Worm (Caenorhabditis elegans) whole organism, mixed stage, embryonic: ENCODE measurements around the gene F01F1.3.

Experiments
- M03D4.4 ChIP-seq: sonication (generic microtip); optimal IDR thresholded peaks from 2 replicates; lab custom pipeline; 2017; ENCODE audit warnings: mild to moderate bottlenecking, missing genetic modification characterization, missing compliant biosample characterization
- blmp-1 ChIP-seq: fragments of 150-350 bp; optimal IDR thresholded peaks from 2 replicates; lab custom pipeline; 2014; ENCODE audit warnings: missing biosample characterization, missing genetic modification characterization
- ceh-39 ChIP-seq: fragments of 150-350 bp; optimal IDR thresholded peaks from 2 replicates; lab custom pipeline; 2014; ENCODE audit warnings: missing biosample characterization, missing genetic modification characterization
- ceh-83 ChIP-seq: fragments of 200-800 bp; sonication (Bioruptor generic); optimal IDR thresholded peaks from 2 replicates; lab custom pipeline; 2018; ENCODE audit warnings: mild to moderate bottlenecking, missing genetic modification characterization, missing compliant biosample characterization
- ces-1 ChIP-seq: fragments of 150-350 bp; optimal IDR thresholded peaks from 2 replicates; lab custom pipeline; 2014; ENCODE audit warnings: missing biosample characterization, missing genetic modification reagents, missing genetic modification characterization
- cnd-1 ChIP-seq: fragments of 200-800 bp; sonication (Bioruptor generic); optimal IDR thresholded peaks from 2 replicates; lab custom pipeline; 2018; ENCODE audit warnings: mild to moderate bottlenecking, missing genetic modification characterization, missing compliant biosample characterization
- drap-1 ChIP-seq: fragments of 200-800 bp; sonication (Bioruptor generic); optimal IDR thresholded peaks from 3 replicates; lab custom pipeline; 2018; ENCODE audit warnings: mild to moderate bottlenecking, missing genetic modification characterization, missing compliant biosample characterization
- elt-1 ChIP-seq: sonication (generic microtip); optimal IDR thresholded peaks from 2 replicates; lab custom pipeline; 2017; ENCODE audit warnings: missing genetic modification characterization, mild to moderate bottlenecking, missing compliant biosample characterization, antibody characterized with exemption, moderate library complexity, borderline replicate concordance; ENCODE audit not compliant: insufficient read depth
- elt-3 ChIP-seq: fragments of 150-350 bp; optimal IDR thresholded peaks from 2 replicates; lab custom pipeline; 2014; ENCODE audit warnings: missing biosample characterization, missing genetic modification characterization
- ham-2 ChIP-seq: fragments of 200-800 bp; sonication (Bioruptor generic); optimal IDR thresholded peaks from 2 replicates; lab custom pipeline; 2018; ENCODE audit warnings: mild to moderate bottlenecking, missing genetic modification characterization, missing compliant biosample characterization
- hlh-1 ChIP-seq: fragments of 150-350 bp; optimal IDR thresholded peaks from 2 replicates; lab custom pipeline; 2014; ENCODE audit warnings: missing biosample characterization, missing genetic modification reagents, missing genetic modification characterization
- lin-13 ChIP-seq: fragments of 150-350 bp; optimal IDR thresholded peaks from 2 replicates; lab custom pipeline; 2014; ENCODE audit warnings: missing biosample characterization, missing genetic modification characterization
- lin-32 ChIP-seq: fragments of 200-800 bp; sonication (Bioruptor generic); optimal IDR thresholded peaks from 2 replicates; lab custom pipeline; 2018; ENCODE audit warnings: mild to moderate bottlenecking, missing genetic modification characterization, missing compliant biosample characterization
- lsy-2 ChIP-seq: fragments of 150-350 bp; optimal IDR thresholded peaks from 2 replicates; lab custom pipeline; 2014; ENCODE audit warnings: missing biosample characterization, missing genetic modification characterization
- mab-5 ChIP-seq: fragments of 150-350 bp; optimal IDR thresholded peaks from 2 replicates; lab custom pipeline; 2014; ENCODE audit warnings: missing biosample characterization, missing genetic modification characterization
- mep-1 ChIP-seq: fragments of 150-350 bp; optimal IDR thresholded peaks from 2 replicates; lab custom pipeline; 2017; ENCODE audit warnings: missing biosample characterization, missing genetic modification reagents, missing genetic modification characterization, inconsistent platforms
- mls-2 ChIP-seq: sonication (generic microtip); optimal IDR thresholded peaks from 2 replicates; lab custom pipeline; 2016; ENCODE audit warnings: mild to moderate bottlenecking, missing genetic modification characterization, moderate library complexity, missing compliant biosample characterization
- nhr-2 ChIP-seq: fragments of 150-350 bp; optimal IDR thresholded peaks from 2 replicates; lab custom pipeline; 2014; ENCODE audit warnings: missing biosample characterization, missing genetic modification characterization
- nhr-237 ChIP-seq: fragments of 150-350 bp; optimal IDR thresholded peaks from 2 replicates; lab custom pipeline; 2014; ENCODE audit warnings: missing biosample characterization, missing genetic modification characterization
- nhr-28 ChIP-seq: fragments of 150-350 bp; optimal IDR thresholded peaks from 2 replicates; lab custom pipeline; 2014; ENCODE audit warnings: missing biosample characterization, missing genetic modification characterization
- nhr-76 ChIP-seq: sonication (generic microtip); optimal IDR thresholded peaks from 2 replicates; lab custom pipeline; 2017; ENCODE audit warnings: missing biosample characterization, missing genetic modification characterization
- pha-4 ChIP-seq: fragments of 150-350 bp; optimal IDR thresholded peaks from 2 replicates; lab custom pipeline; 2018; ENCODE audit warnings: missing biosample characterization, missing genetic modification reagents, missing genetic modification characterization
- snpc-4 ChIP-seq: fragments of 150-350 bp; optimal IDR thresholded peaks from 2 replicates; lab custom pipeline; 2014; ENCODE audit warnings: missing biosample characterization, missing genetic modification characterization
- sptf-1 ChIP-seq: sonication (generic microtip); optimal IDR thresholded peaks from 2 replicates; lab custom pipeline; 2017; ENCODE audit warnings: mild to moderate bottlenecking, missing genetic modification characterization, moderate library complexity, missing compliant biosample characterization
- tbx-8 ChIP-seq: fragments of 200-800 bp; sonication (Bioruptor generic); optimal IDR thresholded peaks from 2 replicates; lab custom pipeline; 2018; ENCODE audit warnings: mild to moderate bottlenecking, missing genetic modification characterization, moderate library complexity, missing compliant biosample characterization
- unc-120 ChIP-seq: sonication (generic microtip); optimal IDR thresholded peaks from 2 replicates; lab custom pipeline; 2017; ENCODE audit warnings: missing genetic modification characterization, missing compliant biosample characterization; ENCODE audit not compliant: poor library complexity, severe bottlenecking
- ztf-11 ChIP-seq: fragments of 150-350 bp; optimal IDR thresholded peaks from 2 replicates; lab custom pipeline; 2014; ENCODE audit warnings: missing biosample characterization, missing genetic modification characterization

Gene F01F1.3

ce11 chrIII:5845483-5845882 is 26.3 kb upstream of the F01F1.3 start:
- TF ChIP-seq ces-1 (GFP tag; lab: Kevin White, UChicago) (peak; percentile 85), sptf-1 (tag; lab: Kevin White, UChicago) (no peak)

ce11 chrIII:5846412-5846811 is 25.3 kb upstream of the F01F1.3 start:
- TF ChIP-seq hlh-1 (tag; lab: Kevin White, UChicago) (no peak), ces-1 (GFP tag; lab: Kevin White, UChicago) (peak; percentile 39)

DNA sequence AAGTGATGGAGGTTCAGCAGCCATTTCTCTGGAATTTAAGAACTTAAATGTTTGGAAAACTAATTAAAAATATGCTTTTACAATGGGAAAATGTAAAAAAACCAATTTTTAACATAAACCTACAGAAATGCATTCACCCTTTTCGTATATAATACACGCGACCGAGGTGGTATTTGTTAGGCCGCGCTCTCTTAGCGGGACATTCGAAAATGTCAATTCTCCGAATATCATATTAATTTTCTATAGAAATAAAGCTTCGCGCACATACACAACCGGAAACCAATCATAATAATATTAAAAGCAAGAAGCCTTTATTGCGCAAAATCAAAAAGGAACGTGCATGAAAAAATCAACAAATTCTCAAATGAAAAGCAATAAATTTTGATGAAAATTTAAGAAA is 18.5 kb upstream of the F01F1.3 start, which contains the start of gene ddx-23:
Gene ddx-23, minus strand, starts transcription at position 30 of the 400 bp plus-strand sequence.
- no peak for TF ChIP-seq nhr-2 (tag; lab: Kevin White, UChicago)
- peak; percentile 57 for TF ChIP-seq ces-1 (GFP tag; lab: Kevin White, UChicago)
- no peak for TF ChIP-seq lin-13 (tag; lab: Kevin White, UChicago)
- TF ChIP-seq snpc-4 (tag; lab: Kevin White, UChicago), result no peak
- TF ChIP-seq mls-2, result no peak
- TF ChIP-seq elt-1 (tag; lab: Kevin White, UChicago), result no peak

ce11 chrIII:5855637-5856179 is 16.0 kb upstream of the F01F1.3 start, which contains the start of the genes cct-6 and alh-9:
cct-6 (minus strand) TSS chrIII:5855687.
alh-9 (plus strand) TSS chrIII:5856018.
- peak; percentile 60 for TF ChIP-seq lin-13 (tag; lab: Kevin White, UChicago)
- peak; percentile 80 for TF ChIP-seq unc-120 (tag; lab: Kevin White, UChicago)
- no peak for TF ChIP-seq nhr-76
- no peak for TF ChIP-seq lin-32
- TF ChIP-seq nhr-28 (tag; lab: Kevin White, UChicago), result no peak
- peak; percentile 49 for TF ChIP-seq hlh-1 (tag; lab: Kevin White, UChicago)
- peak; percentile 75 for TF ChIP-seq nhr-237 (tag; lab: Kevin White, UChicago)
- peak; percentile 83 for TF ChIP-seq lsy-2 (tag; lab: Kevin White, UChicago)
- TF ChIP-seq mls-2, result no peak
- TF ChIP-seq mep-1 (tag; lab: Kevin White, UChicago), result peak; percentile 89
- peak; percentile 44 for TF ChIP-seq ceh-39 (tag; lab: Kevin White, UChicago)
- TF ChIP-seq pha-4 (tag; lab: Kevin White, UChicago), result peak; percentile 87
- TF ChIP-seq M03D4.4 (tag; lab: Kevin White, UChicago), result no peak
- TF ChIP-seq ces-1 (GFP tag; lab: Kevin White, UChicago), result peak; percentile 84
- TF ChIP-seq elt-3 (tag; lab: Kevin White, UChicago), result no peak

DNA sequence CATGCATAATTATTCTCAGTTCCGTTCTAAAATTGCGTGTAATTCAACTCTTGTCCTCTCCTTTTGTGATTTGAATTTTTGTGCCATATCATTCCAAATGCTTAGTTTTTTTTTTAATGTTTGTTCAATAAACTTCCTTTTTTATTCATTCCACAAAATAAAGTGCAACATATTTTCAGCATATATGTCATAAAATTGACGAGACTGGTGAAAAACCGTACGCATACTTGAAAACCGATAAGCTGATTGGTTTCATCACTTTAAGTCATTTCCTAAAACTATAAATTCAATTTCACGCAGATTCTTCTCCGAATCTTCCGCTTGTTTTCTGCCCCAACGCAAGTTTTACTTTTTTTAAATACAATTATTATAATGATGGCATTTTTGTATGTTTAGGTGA is 12.7 kb upstream of the F01F1.3 start, which contains the start of gene dpf-4:
Gene dpf-4, plus strand, starts transcription at position 301 of the 400 bp plus-strand sequence.
- TF ChIP-seq nhr-2 (tag; lab: Kevin White, UChicago) (no peak), snpc-4 (tag; lab: Kevin White, UChicago) (no peak), ces-1 (GFP tag; lab: Kevin White, UChicago) (no peak), mab-5 (tag; lab: Kevin White, UChicago) (no peak), M03D4.4 (tag; lab: Kevin White, UChicago) (no peak), tbx-8 (GFP tag; lab: Kevin White, UChicago) (no peak), elt-3 (tag; lab: Kevin White, UChicago) (no peak), ceh-83 (GFP tag; lab: Kevin White, UChicago) (no peak), blmp-1 (tag; lab: Kevin White, UChicago) (no peak), mep-1 (tag; lab: Kevin White, UChicago) (no peak), drap-1 (GFP tag; lab: Kevin White, UChicago) (no peak), ztf-11 (no peak), nhr-76 (no peak), unc-120 (tag; lab: Kevin White, UChicago) (no peak), cnd-1 (tag; lab: Kevin White, UChicago) (no peak)

DNA sequence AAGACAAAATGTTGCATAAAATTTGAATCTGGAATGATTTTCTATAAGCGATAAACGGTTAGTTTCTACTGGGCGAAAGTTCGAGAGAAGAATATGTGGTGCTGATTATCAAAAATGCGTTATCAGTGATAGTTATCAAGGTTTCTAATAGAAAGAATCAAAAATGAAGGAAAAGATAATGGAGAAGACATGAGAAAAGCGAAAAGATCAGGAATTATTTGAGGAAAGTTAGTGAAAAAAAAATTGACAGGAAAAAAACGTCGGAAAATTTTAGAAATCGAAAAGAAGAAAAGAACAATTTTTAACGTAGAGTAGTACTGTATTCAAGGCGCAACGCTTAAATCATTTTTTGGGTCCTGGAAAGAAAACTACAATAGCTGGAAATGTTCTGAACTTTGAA is 8.0 kb upstream of the F01F1.3 start, which contains the start of gene dnpp-1:
Gene dnpp-1, minus strand, starts transcription at position 30 of the 400 bp plus-strand sequence.
- no peak for TF ChIP-seq lin-32
- no peak for TF ChIP-seq ham-2 (GFP tag; lab: Kevin White, UChicago)
- TF ChIP-seq, all 35 proteins: peak for 0
